Fruit fly (Drosophila melanogaster) whole organism, embryonic: ENCODE measurements around the gene CG42591.

Experiments
- Abd-B ChIP-seq: fragments of 200-800 bp; sonication (Bioruptor generic); optimal IDR thresholded peaks from 2 replicates; lab custom pipeline; 2018; ENCODE audit warnings: missing biosample characterization, mild to moderate bottlenecking, missing genetic modification characterization, moderate library complexity
- Atf-2 ChIP-seq: fragments of 200-800 bp; sonication (Bioruptor generic); optimal IDR thresholded peaks from 2 replicates; lab custom pipeline; 2016; ENCODE audit warnings: missing biosample characterization, missing genetic modification characterization
- CG12071 ChIP-seq: fragments of 200-800 bp; sonication (Bioruptor generic); optimal IDR thresholded peaks from 3 replicates; lab custom pipeline; 2018; ENCODE audit warnings: missing biosample characterization, mild to moderate bottlenecking, missing genetic modification characterization
- CG12769 ChIP-seq: fragments of 200-800 bp; sonication (Bioruptor generic); optimal IDR thresholded peaks from 2 replicates; lab custom pipeline; 2019; ENCODE audit warnings: missing biosample characterization, mild to moderate bottlenecking, missing genetic modification characterization, moderate library complexity
- CG1602 ChIP-seq: fragments of 200-800 bp; sonication (Bioruptor generic); optimal IDR thresholded peaks from 3 replicates; lab custom pipeline; 2016; ENCODE audit warnings: missing biosample characterization, missing genetic modification characterization
- CG18619 ChIP-seq: fragments of 200-800 bp; sonication (Bioruptor generic); optimal IDR thresholded peaks from 3 replicates; lab custom pipeline; 2017; ENCODE audit warnings: missing biosample characterization, mild to moderate bottlenecking, missing genetic modification characterization
- CG31224 ChIP-seq: fragments of 200-800 bp; sonication (Bioruptor generic); IDR thresholded peaks from 2 replicates; pipeline ENCODE4 v1.3.6; 2022; ENCODE audit warnings: missing biosample characterization, missing genetic modification characterization
- CG34422 ChIP-seq: fragments of 200-800 bp; sonication (Bioruptor generic); IDR thresholded peaks from 3 replicates; pipeline ENCODE4 v1.3.6; 2022; ENCODE audit warnings: missing biosample characterization, missing genetic modification characterization
- CG4360 ChIP-seq: fragments of 200-800 bp; sonication (Bioruptor generic); IDR thresholded peaks from 2 replicates; pipeline ENCODE4 v1.3.6; 2022; ENCODE audit warnings: missing biosample characterization, missing genetic modification characterization
- CG4730 ChIP-seq: fragments of 200-800 bp; sonication (Bioruptor generic); IDR thresholded peaks from 2 replicates; pipeline ENCODE4 v1.3.6; 2022; ENCODE audit warnings: missing biosample characterization, missing genetic modification characterization
- CG6272 ChIP-seq: fragments of 200-800 bp; sonication (Bioruptor generic); IDR thresholded peaks from 2 replicates; pipeline ENCODE4 v1.3.6; 2022; ENCODE audit warnings: missing biosample characterization, missing genetic modification characterization
- CG6654 ChIP-seq: fragments of 200-800 bp; sonication (Bioruptor generic); optimal IDR thresholded peaks from 2 replicates; lab custom pipeline; 2017; ENCODE audit warnings: missing biosample characterization, mild to moderate bottlenecking, missing genetic modification characterization
- CG7271 ChIP-seq: fragments of 200-800 bp; sonication (Bioruptor generic); optimal IDR thresholded peaks from 2 replicates; lab custom pipeline; 2018; ENCODE audit warnings: missing biosample characterization, mild to moderate bottlenecking, missing genetic modification characterization, moderate library complexity
- CG8924 ChIP-seq: fragments of 200-800 bp; optimal IDR thresholded peaks from 3 replicates; lab custom pipeline; 2019; ENCODE audit warnings: missing biosample characterization, mild to moderate bottlenecking, missing genetic modification characterization, moderate library complexity
- CTCF ChIP-seq: fragments of 200-800 bp; sonication (Bioruptor generic); optimal IDR thresholded peaks from 2 replicates; lab custom pipeline; 2017; ENCODE audit warnings: missing biosample characterization, mild to moderate bottlenecking, missing genetic modification characterization, moderate library complexity
- Deaf1 ChIP-seq: fragments of 200-800 bp; optimal IDR thresholded peaks from 3 replicates; lab custom pipeline; 2019; ENCODE audit warnings: missing biosample characterization, mild to moderate bottlenecking, missing genetic modification characterization, moderate library complexity
- Dll ChIP-seq: fragments of 200-800 bp; sonication (Bioruptor generic); IDR thresholded peaks from 4 replicates; pipeline ENCODE4 v1.3.6; 2022; ENCODE audit warnings: missing biosample characterization, missing genetic modification characterization; ENCODE audit not compliant: partially characterized antibody
- Ets65A ChIP-seq: fragments of 200-800 bp; sonication (Bioruptor generic); peaks from one replicate; lab custom pipeline; 2016; ENCODE audit warnings: missing biosample characterization, missing genetic modification characterization
- Hmx ChIP-seq: fragments of 200-800 bp; sonication (Bioruptor generic); optimal IDR thresholded peaks from 2 replicates; lab custom pipeline; 2016; ENCODE audit warnings: missing biosample characterization, missing genetic modification characterization
- Hr78 ChIP-seq, 2 experiments: fragments of 200-800 bp in 1 of 2; fragments of >200 bp in 1 of 2; sonication (Bioruptor generic) in 1 of 2; optimal IDR thresholded peaks; 2 replicates each; lab custom pipeline; 2017 to 2019; ENCODE audit warnings: missing biosample characterization in 2 of 2, missing genetic modification characterization in 2 of 2, mild to moderate bottlenecking in 1 of 2, moderate library complexity in 1 of 2
- MESR4 ChIP-seq: fragments of 200-800 bp; sonication (Bioruptor generic); optimal IDR thresholded peaks from 2 replicates; lab custom pipeline; 2018; ENCODE audit warnings: missing biosample characterization, mild to moderate bottlenecking, missing genetic modification characterization, moderate library complexity
- Nf-YC ChIP-seq: fragments of 200-800 bp; optimal IDR thresholded peaks from 3 replicates; lab custom pipeline; 2019; ENCODE audit warnings: missing biosample characterization, mild to moderate bottlenecking, missing genetic modification characterization, moderate library complexity
- Ptx1 ChIP-seq: fragments of 200-800 bp; sonication (Bioruptor generic); IDR thresholded peaks from 2 replicates; pipeline ENCODE4 v1.3.6; 2022; ENCODE audit warnings: missing biosample characterization, missing genetic modification characterization
- Sox102F ChIP-seq: fragments of 200-800 bp; sonication (Bioruptor generic); optimal IDR thresholded peaks from 2 replicates; lab custom pipeline; 2018; ENCODE audit warnings: missing biosample characterization, mild to moderate bottlenecking, missing genetic modification characterization, moderate library complexity
- Trl ChIP-seq, 3 experiments: fragments of >200 bp in 2 of 3; fragments of 200-800 bp in 1 of 3; sonication (Bioruptor generic) in 1 of 3; optimal IDR thresholded peaks; 2 replicates in 1 of 3; 3 replicates in 2 of 3; lab custom pipeline; 2016 to 2017; ENCODE audit warnings: missing biosample characterization in 1 of 3, missing genetic modification characterization in 1 of 3
- Xrp1 ChIP-seq: fragments of 200-800 bp; sonication (Bioruptor generic); IDR thresholded peaks from 2 replicates; pipeline ENCODE4 v1.3.6; 2022; ENCODE audit warnings: missing biosample characterization, missing genetic modification characterization
- aop ChIP-seq: fragments of 200-800 bp; sonication (Bioruptor generic); IDR thresholded peaks from 2 replicates; pipeline ENCODE4 v1.3.6; 2022; ENCODE audit warnings: missing biosample characterization, missing genetic modification characterization
- ato ChIP-seq: fragments of 200-800 bp; sonication (Bioruptor generic); IDR thresholded peaks from 2 replicates; pipeline ENCODE4 v1.3.6; 2022; ENCODE audit warnings: missing biosample characterization, missing genetic modification characterization; ENCODE audit not compliant: partially characterized antibody
- bab2 ChIP-seq: fragments of 200-800 bp; sonication (Bioruptor generic); optimal IDR thresholded peaks from 2 replicates; lab custom pipeline; 2016; ENCODE audit warnings: missing biosample characterization, missing genetic modification characterization
- chinmo ChIP-seq: fragments of 200-800 bp; sonication (Bioruptor generic); IDR thresholded peaks from 4 replicates; pipeline ENCODE4 v1.3.6; 2022; ENCODE audit warnings: missing biosample characterization, missing genetic modification characterization; ENCODE audit not compliant: partially characterized antibody
- da ChIP-seq: fragments of 200-800 bp; sonication (Bioruptor generic); optimal IDR thresholded peaks from 2 replicates; lab custom pipeline; 2016; ENCODE audit warnings: missing biosample characterization, missing genetic modification characterization
- esg ChIP-seq: fragments of 200-800 bp; sonication (Bioruptor generic); conservative IDR thresholded peaks from 2 replicates; pipeline ENCODE4 v1.3.6; 2022; ENCODE audit warnings: missing biosample characterization, missing genetic modification characterization
- fd64A ChIP-seq: fragments of 200-800 bp; sonication (Bioruptor generic); optimal IDR thresholded peaks from 3 replicates; lab custom pipeline; 2018; ENCODE audit warnings: missing biosample characterization, mild to moderate bottlenecking, missing genetic modification characterization
- fd96Cb ChIP-seq: fragments of 200-800 bp; sonication (Bioruptor generic); optimal IDR thresholded peaks from 2 replicates; lab custom pipeline; 2018; ENCODE audit warnings: missing biosample characterization, mild to moderate bottlenecking, missing genetic modification characterization, moderate library complexity
- gem ChIP-seq: fragments of 200-800 bp; sonication (Bioruptor generic); optimal IDR thresholded peaks from 2 replicates; lab custom pipeline; 2019; ENCODE audit warnings: missing biosample characterization, mild to moderate bottlenecking, missing genetic modification characterization, moderate library complexity
- h ChIP-seq: fragments of >200 bp; optimal IDR thresholded peaks from 2 replicates; lab custom pipeline; 2017
- jing ChIP-seq: fragments of 200-800 bp; sonication (Bioruptor generic); optimal IDR thresholded peaks from 2 replicates; lab custom pipeline; 2018; ENCODE audit warnings: missing biosample characterization, mild to moderate bottlenecking, missing genetic modification characterization
- lbe ChIP-seq: fragments of 200-800 bp; sonication (Bioruptor generic); optimal IDR thresholded peaks from 2 replicates; lab custom pipeline; 2016; ENCODE audit warnings: missing biosample characterization, mild to moderate bottlenecking, missing genetic modification characterization
- pho ChIP-seq: fragments of 200-800 bp; sonication (Bioruptor generic); optimal IDR thresholded peaks from 2 replicates; lab custom pipeline; 2016; ENCODE audit warnings: missing biosample characterization, missing genetic modification characterization
- row ChIP-seq: fragments of 200-800 bp; sonication (Bioruptor generic); IDR thresholded peaks from 3 replicates; pipeline ENCODE4 v1.3.6; 2022; ENCODE audit warnings: missing biosample characterization, missing genetic modification characterization
- scrt ChIP-seq: fragments of 200-800 bp; sonication (Bioruptor generic); optimal IDR thresholded peaks from 2 replicates; lab custom pipeline; 2018; ENCODE audit warnings: missing biosample characterization, mild to moderate bottlenecking, missing genetic modification characterization, moderate library complexity
- shn ChIP-seq: fragments of 200-800 bp; sonication (Bioruptor generic); optimal IDR thresholded peaks from 3 replicates; lab custom pipeline; 2016; ENCODE audit warnings: missing biosample characterization, missing genetic modification characterization
- sim ChIP-seq: fragments of 200-800 bp; sonication (Bioruptor generic); IDR thresholded peaks from 2 replicates; pipeline ENCODE4 v1.3.6; 2022; ENCODE audit warnings: missing biosample characterization, missing genetic modification characterization
- so ChIP-seq: fragments of 200-800 bp; sonication (Bioruptor generic); IDR thresholded peaks from 3 replicates; pipeline ENCODE4 v1.3.6; 2022; ENCODE audit warnings: missing biosample characterization, missing genetic modification characterization
- ssp ChIP-seq: fragments of 200-800 bp; sonication (Bioruptor generic); IDR thresholded peaks from 2 replicates; pipeline ENCODE4 v1.3.6; 2022; ENCODE audit warnings: missing biosample characterization, missing genetic modification characterization
- stc ChIP-seq: fragments of 200-800 bp; sonication (Bioruptor generic); IDR thresholded peaks from 2 replicates; pipeline ENCODE4 v1.3.6; 2022; ENCODE audit warnings: missing biosample characterization, missing genetic modification characterization
- tgo ChIP-seq: fragments of 200-800 bp; sonication (Bioruptor generic); IDR thresholded peaks from 3 replicates; pipeline ENCODE4 v1.3.6; 2022; ENCODE audit warnings: missing biosample characterization, missing genetic modification characterization
- ttk ChIP-seq: fragments of 200-800 bp; sonication (Bioruptor generic); IDR thresholded peaks from 2 replicates; pipeline ENCODE4 v2.1.2; 2022; ENCODE audit warnings: missing biosample characterization, missing genetic modification characterization
- zen ChIP-seq: fragments of 200-800 bp; sonication (Bioruptor generic); optimal IDR thresholded peaks from 3 replicates; lab custom pipeline; 2018; ENCODE audit warnings: missing biosample characterization, mild to moderate bottlenecking, missing genetic modification characterization, moderate library complexity

CG42591 gene

dm6 chr3L:8056325-8056724, 13.4 kb downstream of the CG42591 start:
- TF ChIP-seq bab2 (GFP tag; lab: Kevin White, UChicago): no peak
- no peak for TF ChIP-seq fd64A (GFP tag; lab: Kevin White, UChicago)
- TF ChIP-seq ttk: no peak
- no peak for TF ChIP-seq fd96Cb
- peak; percentile 0 for TF ChIP-seq CTCF (GFP tag; lab: Kevin White, UChicago)
- TF ChIP-seq CG4360 (GFP tag; lab: Robert Waterston, UW): peak; percentile 67
- peak; percentile 18; the same call in 1 of the 4 replicates for TF ChIP-seq Dll (GFP tag; lab: Robert Waterston, UW)
- TF ChIP-seq Trl (optimal IDR thresholded peaks at IDR 0.05; lab: Kevin White, UChicago): peak; percentile 73 to 82
- no peak for TF ChIP-seq Trl (GFP tag; optimal IDR thresholded peaks at IDR 0.05; lab: Kevin White, UChicago)
- peak; percentile 87; the same call in 2 of the 4 replicates for TF ChIP-seq chinmo
- TF ChIP-seq Ptx1 (GFP tag; lab: Robert Waterston, UW): no peak
- no peak for TF ChIP-seq shn (GFP tag; lab: Kevin White, UChicago)
- TF ChIP-seq scrt (GFP tag; lab: Kevin White, UChicago): no peak
- TF ChIP-seq lbe (GFP tag; lab: Kevin White, UChicago): peak; percentile 27
- peak; percentile 5 for TF ChIP-seq CG12769 (tag; lab: Kevin White, UChicago)

dm6 chr3L:8044867-8045362, 24.8 kb downstream of the CG42591 start:
- TF ChIP-seq so (0 out of 3 replicates have a peak, but pooled peaks have one; percentile 20), CG18619 (GFP tag; lab: Kevin White, UChicago) (no peak), Ets65A (GFP tag; lab: Kevin White, UChicago) (peak; percentile 54)

dm6 chr3L:8043622-8044021, 26.1 kb downstream of the CG42591 start:
- no peak for TF ChIP-seq jing
- no peak for TF ChIP-seq Hmx (GFP tag; lab: Kevin White, UChicago)
- no peak for TF ChIP-seq CG34422 (GFP tag; lab: Robert Waterston, UW)
- TF ChIP-seq sim: no peak
- TF ChIP-seq esg (GFP tag; lab: Robert Waterston, UW): no peak
- no peak for TF ChIP-seq CG8924 (tag; lab: Kevin White, UChicago)
- no peak for TF ChIP-seq da (GFP tag; lab: Kevin White, UChicago)
- no peak for TF ChIP-seq Sox102F (GFP tag; lab: Kevin White, UChicago)
- no peak for TF ChIP-seq tgo (GFP tag; lab: Robert Waterston, UW)
- TF ChIP-seq ssp (GFP tag; lab: Robert Waterston, UW): no peak
- TF ChIP-seq CG6654 (GFP tag; lab: Kevin White, UChicago): no peak
- TF ChIP-seq CG31224: no peak
- TF ChIP-seq CG1602: no peak
- no peak for TF ChIP-seq Deaf1
- TF ChIP-seq Nf-YC (tag; lab: Kevin White, UChicago): no peak
- TF ChIP-seq zen (tag; lab: Kevin White, UChicago): no peak
- TF ChIP-seq CG4730 (GFP tag; lab: Robert Waterston, UW): no peak
- no peak for TF ChIP-seq Abd-B (GFP tag; lab: Kevin White, UChicago)
- no peak for TF ChIP-seq MESR4 (GFP tag; lab: Kevin White, UChicago)
- TF ChIP-seq stc (GFP tag; lab: Robert Waterston, UW): peak; percentile 44; the same call in 1 of the 2 replicates
- peak; percentile 44 for TF ChIP-seq Xrp1 (GFP tag; lab: Robert Waterston, UW)
- TF ChIP-seq gem (tag; lab: Kevin White, UChicago): peak; percentile 35
- no peak for TF ChIP-seq CG6272
- no peak for TF ChIP-seq CG7271 (tag; lab: Kevin White, UChicago)
- TF ChIP-seq h: no peak
- no peak for TF ChIP-seq ato
- no peak for TF ChIP-seq Atf-2 (GFP tag; lab: Kevin White, UChicago)
- no peak for TF ChIP-seq CG12071 (GFP tag; lab: Kevin White, UChicago)
- TF ChIP-seq row: 0 out of 3 replicates have a peak, but pooled peaks have one; percentile 12
- TF ChIP-seq chinmo: no peak
- TF ChIP-seq Hr78 (GFP tag; optimal IDR thresholded peaks at IDR 0.05; lab: Kevin White, UChicago): no peak
- no peak for TF ChIP-seq pho (GFP tag; lab: Kevin White, UChicago)
- no peak for TF ChIP-seq aop (GFP tag; lab: Robert Waterston, UW)
